Fruit fly (Drosophila melanogaster): ENCODE measurements around the gene obst-E.

Gene obst-E

dm6 chr2L:5765139-5765538, 803 bp downstream of the obst-E start:
- TF ChIP-seq ftz-f1 (GFP tag; optimal IDR thresholded peaks at IDR 0.05) (peak; percentile 3), dati (GFP tag; IDR thresholded peaks at IDR 0.05) (no peak), CG12769 (tag; optimal IDR thresholded peaks at IDR 0.05) (peak; percentile 65), Pdp1 (GFP tag; optimal IDR thresholded peaks at IDR 0.05) (peak in 1 of 2 experiments; percentile 79), chinmo (GFP tag; IDR thresholded peaks at IDR 0.05; ENCODE audit: partially characterized antibody) (0 out of 4 replicates have a peak, but pooled peaks have one; percentile 72), CG18764 (GFP tag; optimal IDR thresholded peaks at IDR 0.05) (no peak), vvl (GFP tag; IDR thresholded peaks at IDR 0.05) (0 out of 2 replicates have a peak, but pooled peaks have one; percentile 10)

dm6 chr2L:5751448-5751847, 14.5 kb downstream of the obst-E start:
- TF ChIP-seq tin (GFP tag; optimal IDR thresholded peaks at IDR 0.05) (no peak), az2 (GFP tag; optimal IDR thresholded peaks at IDR 0.05) (no peak), sens (GFP tag) (peak; percentile 38), slbo (GFP tag; IDR thresholded peaks at IDR 0.05) (0 out of 2 replicates have a peak, but pooled peaks have one; percentile 34), CG11247 (GFP tag; IDR thresholded peaks at IDR 0.05) (0 out of 2 replicates have a peak, but pooled peaks have one; percentile 21), CG10462 (GFP tag; optimal IDR thresholded peaks at IDR 0.05) (no peak), CG11504 (tag; optimal IDR thresholded peaks at IDR 0.05) (peak; percentile 14), row (GFP tag; IDR thresholded peaks at IDR 0.05) (peak; percentile 38; the same call in 1 of the 3 replicates), CG9817 (tag; optimal IDR thresholded peaks at IDR 0.05) (no peak), lmd (GFP tag; IDR thresholded peaks at IDR 0.05) (0 out of 2 replicates have a peak, but pooled peaks have one; percentile 37), CG17568 (GFP tag; optimal IDR thresholded peaks at IDR 0.05) (no peak), CG4617 (GFP tag; optimal IDR thresholded peaks at IDR 0.05; ENCODE audit: borderline replicate concordance) (no peak), nom (GFP tag; optimal IDR thresholded peaks at IDR 0.05) (peak; percentile 29), ase (GFP tag; IDR thresholded peaks at IDR 0.05) (no peak)

- TF ChIP-seq ab (GFP tag; optimal IDR thresholded peaks at IDR 0.05) (no peak), prd (optimal IDR thresholded peaks at IDR 0.05) (no peak), prd (GFP tag; IDR thresholded peaks at IDR 0.05) (no peak), Ptx1 (GFP tag; IDR thresholded peaks at IDR 0.05) (0 out of 2 replicates have a peak, but pooled peaks have one; percentile 4), caup (GFP tag; optimal IDR thresholded peaks at IDR 0.05; ENCODE audit: severe bottlenecking) (no peak)
Measured at dm6 chr2L:5748188-5748587, 17.8 kb downstream of the obst-E start.

- no peak for TF ChIP-seq salm (tag; optimal IDR thresholded peaks at IDR 0.05)
- TF ChIP-seq gem (tag; optimal IDR thresholded peaks at IDR 0.05), result no peak
- TF ChIP-seq psq (GFP tag; optimal IDR thresholded peaks at IDR 0.05), result no peak
- no peak for TF ChIP-seq CG2678 (tag; optimal IDR thresholded peaks at IDR 0.05)
- TF ChIP-seq Lpt (GFP tag; optimal IDR thresholded peaks at IDR 0.05), result no peak
- TF ChIP-seq zen (tag; optimal IDR thresholded peaks at IDR 0.05), result no peak
- TF ChIP-seq pho (GFP tag; optimal IDR thresholded peaks at IDR 0.05), result no peak
- no peak for TF ChIP-seq CG11723 (GFP tag; optimal IDR thresholded peaks at IDR 0.05)
- TF ChIP-seq CG1024 (GFP tag; IDR thresholded peaks at IDR 0.05), result no peak
- TF ChIP-seq Lhr (GFP tag; optimal IDR thresholded peaks at IDR 0.05), result no peak
- no peak for TF ChIP-seq CG10431 (GFP tag; optimal IDR thresholded peaks at IDR 0.05)
- TF ChIP-seq CG10654 (GFP tag; optimal IDR thresholded peaks at IDR 0.05), result no peak
- no peak for TF ChIP-seq sqz (GFP tag; optimal IDR thresholded peaks at IDR 0.05)
- no peak for TF ChIP-seq vvl (GFP tag; IDR thresholded peaks at IDR 0.05)
- no peak for TF ChIP-seq CG16779 (GFP tag; IDR thresholded peaks at IDR 0.05)
- no peak for TF ChIP-seq Sin3A (optimal IDR thresholded peaks at IDR 0.05)
- no peak for TF ChIP-seq CG6254 (GFP tag; optimal IDR thresholded peaks at IDR 0.05)
Measured at dm6 chr2L:5745857-5746256, 20.1 kb downstream of the obst-E start, which contains the start of gene CG11029. Gene CG11029, plus strand, starts transcription at chr2L:5746157.

Measured in whole organism, embryonic.